Fruit fly (Drosophila melanogaster): ENCODE measurements around the gene CG5194.

CG5194 gene

dm6 chr3L:9057429-9058088 is 47.9 kb upstream of the CG5194 start (continued):
- no peak for TF ChIP-seq ab (GFP tag; optimal IDR thresholded peaks at IDR 0.05)
- TF ChIP-seq CG11247 (GFP tag; IDR thresholded peaks at IDR 0.05), result peak; percentile 80
- peak; percentile 71 for TF ChIP-seq CG8281 (tag; optimal IDR thresholded peaks at IDR 0.05)
- TF ChIP-seq kay (GFP tag; optimal IDR thresholded peaks at IDR 0.05), result peak; percentile 77
- TF ChIP-seq Chrac-16 (GFP tag; optimal IDR thresholded peaks at IDR 0.05), result peak; percentile 81
- TF ChIP-seq CG8359 (GFP tag; optimal IDR thresholded peaks at IDR 0.05; ENCODE audit: borderline replicate concordance), result peak; percentile 59
- TF ChIP-seq Blimp-1 (GFP tag; optimal IDR thresholded peaks at IDR 0.05), result peak; percentile 89
- TF ChIP-seq CG7839 (tag; optimal IDR thresholded peaks at IDR 0.05), result peak; percentile 95
- TF ChIP-seq Camta (GFP tag; optimal IDR thresholded peaks at IDR 0.05), result peak; percentile 53
- TF ChIP-seq CG6683 (GFP tag; optimal IDR thresholded peaks at IDR 0.05), result peak; percentile 89
- peak; percentile 82 for TF ChIP-seq CG16815 (GFP tag; optimal IDR thresholded peaks at IDR 0.05)
- TF ChIP-seq Fer1 (GFP tag; optimal IDR thresholded peaks at IDR 0.05), result peak; percentile 96
- peak; percentile 96 for TF ChIP-seq CG32532 (GFP tag; IDR thresholded peaks at IDR 0.05)
- TF ChIP-seq salm (tag; optimal IDR thresholded peaks at IDR 0.05), result peak; percentile 81
- TF ChIP-seq sqz (GFP tag; optimal IDR thresholded peaks at IDR 0.05), result peak; percentile 68
- peak; percentile 51 for TF ChIP-seq CG8944 (GFP tag; optimal IDR thresholded peaks at IDR 0.05)
- TF ChIP-seq CG17361 (GFP tag; IDR thresholded peaks at IDR 0.05), result peak; percentile 95
- peak; percentile 78 for TF ChIP-seq peb (GFP tag; IDR thresholded peaks at IDR 0.05)
- TF ChIP-seq CG15601 (tag; optimal IDR thresholded peaks at IDR 0.05), result peak; percentile 92
- TF ChIP-seq CG31224 (GFP tag; IDR thresholded peaks at IDR 0.05), result peak; percentile 84
- TF ChIP-seq crol (GFP tag; IDR thresholded peaks at IDR 0.05), result 0 out of 2 replicates have a peak, but pooled peaks have one; percentile 30
- no peak for TF ChIP-seq prd (optimal IDR thresholded peaks at IDR 0.05)
- TF ChIP-seq prd (GFP tag; IDR thresholded peaks at IDR 0.05), result peak; percentile 93
- peak; percentile 91 for TF ChIP-seq bcd (GFP tag; optimal IDR thresholded peaks at IDR 0.05)
- peak; percentile 10 for TF ChIP-seq Atf-2 (GFP tag; optimal IDR thresholded peaks at IDR 0.05)
- TF ChIP-seq CG34376 (GFP tag; optimal IDR thresholded peaks at IDR 0.05), result peak; percentile 86
- peak in 1 of 2 experiments; percentile 92 for TF ChIP-seq eve (GFP tag; optimal IDR thresholded peaks at IDR 0.05)
- peak; percentile 80 for TF ChIP-seq CG11093 (GFP tag; IDR thresholded peaks at IDR 0.05)
- TF ChIP-seq Hr3 (GFP tag; optimal IDR thresholded peaks at IDR 0.05), result peak; percentile 88
- no peak for TF ChIP-seq Lpt (GFP tag; optimal IDR thresholded peaks at IDR 0.05)
- peak; percentile 23 for TF ChIP-seq pnt (GFP tag; optimal IDR thresholded peaks at IDR 0.05)
- TF ChIP-seq Elba2 (GFP tag; optimal IDR thresholded peaks at IDR 0.05), result no peak
- peak; percentile 89 for TF ChIP-seq BtbVII (GFP tag; optimal IDR thresholded peaks at IDR 0.05)
- peak; percentile 79 for TF ChIP-seq cas (GFP tag; IDR thresholded peaks at IDR 0.05)
- peak; percentile 86 for TF ChIP-seq danr (GFP tag; IDR thresholded peaks at IDR 0.05)
- peak; percentile 86 for TF ChIP-seq odd (GFP tag; optimal IDR thresholded peaks at IDR 0.05)
- no peak for TF ChIP-seq bigmax (GFP tag; optimal IDR thresholded peaks at IDR 0.05)
- TF ChIP-seq toy (GFP tag; IDR thresholded peaks at IDR 0.05), result peak; percentile 75; the same call in 1 of the 2 replicates
- TF ChIP-seq gce (GFP tag; IDR thresholded peaks at IDR 0.05), result peak; percentile 80; the same call in 2 of the 3 replicates
- TF ChIP-seq vfl (GFP tag; optimal IDR thresholded peaks at IDR 0.05), result peak; percentile 54
- peak; percentile 32; the same call in 1 of the 2 replicates for TF ChIP-seq sim (GFP tag; IDR thresholded peaks at IDR 0.05)
- TF ChIP-seq Hr51 (GFP tag; optimal IDR thresholded peaks at IDR 0.05), result peak; percentile 57 to 91
- TF ChIP-seq gcm2 (GFP tag; optimal IDR thresholded peaks at IDR 0.05), result peak; percentile 63
- TF ChIP-seq HLH54F (GFP tag; optimal IDR thresholded peaks at IDR 0.05), result peak; percentile 47
- no peak for TF ChIP-seq Dip2 (GFP tag; IDR thresholded peaks at IDR 0.05)
- TF ChIP-seq Opbp (GFP tag; IDR thresholded peaks at IDR 0.05; ENCODE audit: partially characterized antibody), result no peak
- no peak for TF ChIP-seq Mes4 (GFP tag; optimal IDR thresholded peaks at IDR 0.05)
- no peak for TF ChIP-seq Hr39 (optimal IDR thresholded peaks at IDR 0.05)
- TF ChIP-seq org-1 (GFP tag; optimal IDR thresholded peaks at IDR 0.05), result peak; percentile 89
- peak; percentile 71 for TF ChIP-seq CG6654 (GFP tag; optimal IDR thresholded peaks at IDR 0.05)
- no peak for TF ChIP-seq cad (GFP tag; optimal IDR thresholded peaks at IDR 0.05)

Data from whole organism, embryonic.